Fruit fly (Drosophila melanogaster): Measurements from ENCODE around the gene Ccdc85.

Gene Ccdc85

dm6 chr2L:3009438-3009837, 10.4 kb downstream of the Ccdc85 start:
- TF ChIP-seq Myc (optimal IDR thresholded peaks at IDR 0.05): no peak
- TF ChIP-seq ttk (optimal IDR thresholded peaks at IDR 0.05): no peak
- TF ChIP-seq h (optimal IDR thresholded peaks at IDR 0.05): no peak
- TF ChIP-seq psq (optimal IDR thresholded peaks at IDR 0.05): no peak
- no peak for TF ChIP-seq insv (optimal IDR thresholded peaks at IDR 0.05)
- TF ChIP-seq Sin3A (optimal IDR thresholded peaks at IDR 0.05): no peak

- no peak for TF ChIP-seq insv (optimal IDR thresholded peaks at IDR 0.05)
- no peak for TF ChIP-seq h (optimal IDR thresholded peaks at IDR 0.05)
Observed at dm6 chr2L:3011484-3011883, 12.4 kb downstream of the Ccdc85 start.

dm6 chr2L:3012780-3013179, 13.7 kb downstream of the Ccdc85 start:
- TF ChIP-seq Sin3A (optimal IDR thresholded peaks at IDR 0.05): no peak
- no peak for TF ChIP-seq ttk (optimal IDR thresholded peaks at IDR 0.05)
- TF ChIP-seq psq (optimal IDR thresholded peaks at IDR 0.05): no peak
- TF ChIP-seq h (optimal IDR thresholded peaks at IDR 0.05): no peak
- no peak for TF ChIP-seq Myc (optimal IDR thresholded peaks at IDR 0.05)
- no peak for TF ChIP-seq insv (optimal IDR thresholded peaks at IDR 0.05)

- TF ChIP-seq psq (optimal IDR thresholded peaks at IDR 0.05) (no peak), Myc (optimal IDR thresholded peaks at IDR 0.05) (no peak), insv (optimal IDR thresholded peaks at IDR 0.05) (no peak), h (optimal IDR thresholded peaks at IDR 0.05) (no peak), ttk (optimal IDR thresholded peaks at IDR 0.05) (no peak), Sin3A (optimal IDR thresholded peaks at IDR 0.05) (no peak)
Observed at dm6 chr2L:3018212-3018611, 19.1 kb downstream of the Ccdc85 start, which contains the start of the genes CG17224 and CG17264. CG17224 (minus strand) TSS chr2L:3018308. CG17264 (plus strand) TSS chr2L:3018508.

- TF ChIP-seq psq (optimal IDR thresholded peaks at IDR 0.05): no peak
- no peak for TF ChIP-seq h (optimal IDR thresholded peaks at IDR 0.05)
- TF ChIP-seq ttk (optimal IDR thresholded peaks at IDR 0.05): no peak
- TF ChIP-seq Sin3A (optimal IDR thresholded peaks at IDR 0.05): no peak
- TF ChIP-seq Myc (optimal IDR thresholded peaks at IDR 0.05): no peak
- TF ChIP-seq insv (optimal IDR thresholded peaks at IDR 0.05): no peak
Observed at dm6 chr2L:3022986-3023385, 23.9 kb downstream of the Ccdc85 start, which contains the start of the genes alpha4GT1 and Prp40. alpha4GT1 (minus strand) TSS chr2L:3023141. Prp40 (plus strand) TSS chr2L:3023226.

dm6 chr2L:3029012-3029411, 29.9 kb downstream of the Ccdc85 start, which contains the start of the genes Sf3b2 and CG17219:
Sf3b2 (minus strand) TSS chr2L:3029168.
CG17219 (plus strand) TSS chr2L:3029253.
- no peak for TF ChIP-seq psq (optimal IDR thresholded peaks at IDR 0.05)
- TF ChIP-seq insv (optimal IDR thresholded peaks at IDR 0.05): no peak
- no peak for TF ChIP-seq Sin3A (optimal IDR thresholded peaks at IDR 0.05)
- no peak for TF ChIP-seq ttk (optimal IDR thresholded peaks at IDR 0.05)
- TF ChIP-seq h (optimal IDR thresholded peaks at IDR 0.05): no peak
- TF ChIP-seq Myc (optimal IDR thresholded peaks at IDR 0.05): no peak

- TF ChIP-seq psq (optimal IDR thresholded peaks at IDR 0.05) (no peak), Sin3A (optimal IDR thresholded peaks at IDR 0.05) (no peak), ttk (optimal IDR thresholded peaks at IDR 0.05) (no peak), h (optimal IDR thresholded peaks at IDR 0.05) (no peak), insv (optimal IDR thresholded peaks at IDR 0.05) (no peak), Myc (optimal IDR thresholded peaks at IDR 0.05) (no peak)
Observed at dm6 chr2L:3030350-3030749, 31.3 kb downstream of the Ccdc85 start, which contains the start of gene GABPI. GABPI (plus strand) TSS chr2L:3030539.

- TF ChIP-seq Sin3A (optimal IDR thresholded peaks at IDR 0.05) (no peak), h (optimal IDR thresholded peaks at IDR 0.05) (no peak), insv (optimal IDR thresholded peaks at IDR 0.05) (no peak), psq (optimal IDR thresholded peaks at IDR 0.05) (no peak), ttk (optimal IDR thresholded peaks at IDR 0.05) (no peak), Myc (optimal IDR thresholded peaks at IDR 0.05) (no peak)
Observed at dm6 chr2L:3034969-3035368, 35.9 kb downstream of the Ccdc85 start, which contains the start of gene CG17258. CG17258 (minus strand) TSS chr2L:3035348.

dm6 chr2L:3037153-3037579, 38.1 kb downstream of the Ccdc85 start, which contains the start of the genes CG17260 and SerRS:
CG17260 (plus strand) TSS chr2L:3037230.
SerRS (minus strand) TSS chr2L:3037403.
- TF ChIP-seq ttk (optimal IDR thresholded peaks at IDR 0.05) (no peak), psq (optimal IDR thresholded peaks at IDR 0.05) (no peak), h (optimal IDR thresholded peaks at IDR 0.05) (no peak), Myc (optimal IDR thresholded peaks at IDR 0.05) (no peak), insv (optimal IDR thresholded peaks at IDR 0.05) (no peak), Sin3A (optimal IDR thresholded peaks at IDR 0.05) (no peak)

- no peak for TF ChIP-seq Sin3A (optimal IDR thresholded peaks at IDR 0.05)
- TF ChIP-seq insv (optimal IDR thresholded peaks at IDR 0.05): no peak
- no peak for TF ChIP-seq h (optimal IDR thresholded peaks at IDR 0.05)
- no peak for TF ChIP-seq psq (optimal IDR thresholded peaks at IDR 0.05)
- no peak for TF ChIP-seq ttk (optimal IDR thresholded peaks at IDR 0.05)
- no peak for TF ChIP-seq Myc (optimal IDR thresholded peaks at IDR 0.05)
Observed at dm6 chr2L:3039774-3040173, 40.7 kb downstream of the Ccdc85 start, which contains the start of the genes cnir and CG17221. cnir (minus strand) TSS chr2L:3039812. CG17221 (plus strand) TSS chr2L:3039976.

- no peak for TF ChIP-seq h (optimal IDR thresholded peaks at IDR 0.05)
- TF ChIP-seq insv (optimal IDR thresholded peaks at IDR 0.05): no peak
- no peak for TF ChIP-seq psq (optimal IDR thresholded peaks at IDR 0.05)
Observed at dm6 chr2L:3041918-3042615, 43.0 kb downstream of the Ccdc85 start, which contains the start of gene CG17261. CG17261 (plus strand) TSS chr2L:3042551.

- no peak for TF ChIP-seq Sin3A (optimal IDR thresholded peaks at IDR 0.05)
- TF ChIP-seq h (optimal IDR thresholded peaks at IDR 0.05): no peak
- TF ChIP-seq insv (optimal IDR thresholded peaks at IDR 0.05): no peak
- TF ChIP-seq Myc (optimal IDR thresholded peaks at IDR 0.05): no peak
- no peak for TF ChIP-seq psq (optimal IDR thresholded peaks at IDR 0.05)
Observed at dm6 chr2L:3043647-3044046, 44.6 kb downstream of the Ccdc85 start, which contains the start of gene FASN2. FASN2 (plus strand) TSS chr2L:3043947.
